Worm (Caenorhabditis elegans) whole organism, late embryonic: ENCODE measurements around the gene smut-1.

ENCODE experiments used
- C38D4.7 ChIP-seq: fragments of 200-800 bp; sonication (Bioruptor generic); optimal IDR thresholded peaks from 2 replicates; lab custom pipeline; 2018; ENCODE audit warnings: mild to moderate bottlenecking, missing genetic modification characterization, moderate library complexity, missing compliant biosample characterization
- K09A11.1 ChIP-seq: sonication (generic microtip); optimal IDR thresholded peaks from 2 replicates; lab custom pipeline; 2017; ENCODE audit warnings: antibody characterized with exemption, mild to moderate bottlenecking, missing genetic modification characterization, missing compliant biosample characterization; ENCODE audit not compliant: insufficient read depth
- Y22D7AL.16 ChIP-seq: sonication (generic microtip); optimal IDR thresholded peaks from 2 replicates; lab custom pipeline; 2016; ENCODE audit warnings: missing genetic modification characterization, missing compliant biosample characterization
- ahr-1 ChIP-seq: sonication (generic microtip); optimal IDR thresholded peaks from 2 replicates; lab custom pipeline; 2016; ENCODE audit warnings: missing genetic modification characterization, missing compliant biosample characterization
- ceh-19 ChIP-seq: fragments of 200-800 bp; sonication (Bioruptor generic); optimal IDR thresholded peaks from 2 replicates; lab custom pipeline; 2018; ENCODE audit warnings: mild to moderate bottlenecking, missing genetic modification characterization, missing compliant biosample characterization
- ceh-2 ChIP-seq: sonication (generic microtip); optimal IDR thresholded peaks from 2 replicates; lab custom pipeline; 2016; ENCODE audit warnings: missing genotype, missing genetic modification characterization, missing compliant biosample characterization
- ceh-22 ChIP-seq: sonication (generic microtip); optimal IDR thresholded peaks from 2 replicates; lab custom pipeline; 2017; ENCODE audit warnings: missing biosample characterization, missing genetic modification characterization
- ceh-48 ChIP-seq: sonication (generic microtip); optimal IDR thresholded peaks from 2 replicates; lab custom pipeline; 2016; ENCODE audit warnings: missing genetic modification characterization, inconsistent platforms, missing compliant biosample characterization
- ceh-6 ChIP-seq: fragments of 200-800 bp; sonication (Bioruptor generic); optimal IDR thresholded peaks from 2 replicates; lab custom pipeline; 2018; ENCODE audit warnings: mild to moderate bottlenecking, missing genetic modification characterization, missing compliant biosample characterization
- ceh-9 ChIP-seq: sonication (generic microtip); optimal IDR thresholded peaks from 2 replicates; lab custom pipeline; 2016; ENCODE audit warnings: mild to moderate bottlenecking, missing genetic modification characterization, inconsistent platforms, missing compliant biosample characterization
- dmd-4 ChIP-seq: sonication (generic microtip); optimal IDR thresholded peaks from 2 replicates; lab custom pipeline; 2016; ENCODE audit warnings: borderline replicate concordance, missing genetic modification characterization, missing compliant biosample characterization
- eyg-1 ChIP-seq: sonication (generic microtip); optimal IDR thresholded peaks from 2 replicates; lab custom pipeline; 2016; ENCODE audit warnings: missing genotype, missing genetic modification characterization, missing compliant biosample characterization
- fax-1 ChIP-seq: sonication (generic microtip); optimal IDR thresholded peaks from 2 replicates; lab custom pipeline; 2016; ENCODE audit warnings: missing genotype, missing genetic modification characterization, missing compliant biosample characterization
- fkh-6 ChIP-seq: sonication (generic microtip); optimal IDR thresholded peaks from 2 replicates; lab custom pipeline; 2016; ENCODE audit warnings: missing genetic modification characterization, missing compliant biosample characterization
- hlh-13 ChIP-seq: fragments of 200-800 bp; sonication (Bioruptor generic); optimal IDR thresholded peaks from 2 replicates; lab custom pipeline; 2018; ENCODE audit warnings: mild to moderate bottlenecking, missing genetic modification characterization, missing compliant biosample characterization
- lim-6 ChIP-seq: sonication (generic microtip); optimal IDR thresholded peaks from 2 replicates; lab custom pipeline; 2016; ENCODE audit warnings: missing genetic modification characterization, missing compliant biosample characterization
- lin-11 ChIP-seq: fragments of 200-800 bp; sonication (Bioruptor generic); optimal IDR thresholded peaks from 2 replicates; lab custom pipeline; 2018; ENCODE audit warnings: mild to moderate bottlenecking, missing genetic modification characterization, missing compliant biosample characterization
- nfya-1 ChIP-seq: sonication (generic microtip); optimal IDR thresholded peaks from 2 replicates; lab custom pipeline; 2017; ENCODE audit warnings: missing genetic modification characterization, mild to moderate bottlenecking, missing compliant biosample characterization, antibody characterized with exemption, moderate library complexity
- nhr-11 ChIP-seq: fragments of 150-350 bp; optimal IDR thresholded peaks from 2 replicates; lab custom pipeline; 2014; ENCODE audit warnings: missing biosample characterization, missing genetic modification characterization
- nhr-232 ChIP-seq: sonication (generic microtip); optimal IDR thresholded peaks from 2 replicates; lab custom pipeline; 2016; ENCODE audit warnings: missing genetic modification characterization, missing compliant biosample characterization
- odd-2 ChIP-seq: sonication (generic microtip); optimal IDR thresholded peaks from 2 replicates; lab custom pipeline; 2017; ENCODE audit warnings: antibody characterized with exemption, mild to moderate bottlenecking, missing genetic modification characterization, missing compliant biosample characterization
- rnt-1 ChIP-seq: sonication (generic microtip); optimal IDR thresholded peaks from 2 replicates; lab custom pipeline; 2016; ENCODE audit warnings: missing genetic modification characterization, missing compliant biosample characterization
- sdc-2 ChIP-seq: sonication (generic microtip); optimal IDR thresholded peaks from 2 replicates; lab custom pipeline; 2016; ENCODE audit warnings: missing genotype, missing genetic modification characterization, missing compliant biosample characterization
- sox-4 ChIP-seq: sonication (generic microtip); optimal IDR thresholded peaks from 2 replicates; lab custom pipeline; 2017; ENCODE audit warnings: mild to moderate bottlenecking, missing genetic modification characterization, inconsistent platforms, missing compliant biosample characterization
- syd-9 ChIP-seq: sonication (generic microtip); optimal IDR thresholded peaks from 2 replicates; lab custom pipeline; 2016; ENCODE audit warnings: mild to moderate bottlenecking, missing genetic modification characterization, moderate library complexity, missing compliant biosample characterization
- ttx-3 ChIP-seq: sonication (generic microtip); optimal IDR thresholded peaks from 2 replicates; lab custom pipeline; 2016; ENCODE audit warnings: missing genetic modification reagents, missing genetic modification characterization, missing compliant biosample characterization
- unc-3 ChIP-seq, 2 experiments: fragments of 200-800 bp in 1 of 2; sonication (Bioruptor generic) in 1 of 2; sonication (generic microtip) in 1 of 2; conservative IDR thresholded peaks in 1 of 2; optimal IDR thresholded peaks in 1 of 2; 2 replicates each; pipeline versions ENCODE4 v1.3.6 to Lab custom; 2016 to 2022; ENCODE audit warnings: missing compliant biosample characterization in 2 of 2, missing genetic modification characterization in 2 of 2, missing genetic modification reagents in 1 of 2
- unc-42 ChIP-seq: sonication (generic microtip); optimal IDR thresholded peaks from 2 replicates; lab custom pipeline; 2016; ENCODE audit warnings: missing genotype, missing genetic modification characterization, missing compliant biosample characterization
- ztf-16 ChIP-seq: sonication (generic microtip); optimal IDR thresholded peaks from 2 replicates; lab custom pipeline; 2017; ENCODE audit warnings: missing genetic modification characterization, missing compliant biosample characterization

smut-1 gene

DNA sequence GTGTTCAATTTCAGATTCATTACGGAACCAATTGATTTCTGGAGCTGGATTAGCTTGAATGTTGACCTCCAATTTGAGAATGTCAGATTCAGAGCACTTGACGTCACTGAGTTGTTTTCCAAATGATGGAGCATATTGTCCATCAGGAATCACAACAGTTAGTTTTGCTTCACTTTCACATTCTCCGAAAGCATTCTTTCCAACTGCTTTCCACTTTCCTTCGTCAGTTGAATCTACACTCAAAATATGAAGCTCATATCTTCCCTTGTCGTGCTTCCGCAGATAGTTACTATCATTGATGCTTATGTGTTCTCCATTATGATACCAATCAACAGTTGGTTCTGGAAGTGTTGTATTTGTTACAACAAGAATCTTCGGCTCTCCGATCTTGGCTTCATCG, 31.4 kb downstream of the smut-1 start:
- TF ChIP-seq ztf-16 (tag; lab: Kevin White, UChicago) (no peak), unc-3 (GFP tag; conservative IDR thresholded peaks at IDR 0.05; lab: Robert Waterston, UW) (no peak), unc-3 (tag; optimal IDR thresholded peaks at IDR 0.05; lab: Kevin White, UChicago) (no peak), nfya-1 (tag; lab: Kevin White, UChicago) (no peak), ceh-9 (no peak), ceh-6 (GFP tag; lab: Kevin White, UChicago) (no peak), ceh-48 (tag; lab: Kevin White, UChicago) (no peak), sox-4 (tag; lab: Kevin White, UChicago) (no peak), nhr-232 (no peak)

DNA sequence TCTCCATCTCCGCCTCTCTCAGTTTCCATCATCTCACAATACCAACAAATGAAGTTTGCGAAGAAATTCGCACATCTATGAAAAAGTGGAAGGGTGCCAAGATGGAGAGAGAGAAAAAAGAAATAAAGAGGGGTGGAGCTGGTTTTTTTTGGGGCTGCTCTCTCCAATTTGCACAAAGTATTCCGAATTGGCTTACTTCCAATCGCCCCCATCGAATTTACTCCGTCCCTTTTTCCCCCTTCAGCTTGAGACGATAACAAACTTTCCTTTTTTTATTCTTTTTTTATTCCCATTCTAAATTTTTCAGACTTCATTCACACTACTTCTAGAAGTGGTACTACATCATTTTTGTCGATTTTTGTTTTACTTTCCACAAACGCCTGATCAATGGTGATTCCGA, 34.2 kb downstream of the smut-1 start, which contains the start of gene exp-2:
TSS of gene exp-2 (plus strand) at position 301 of the 400 bp plus-strand sequence.
- TF ChIP-seq K09A11.1 (tag; lab: Kevin White, UChicago), result no peak
- TF ChIP-seq C38D4.7 (GFP tag; lab: Kevin White, UChicago), result no peak
- no peak for TF ChIP-seq fax-1 (tag; lab: Kevin White, UChicago)
- no peak for TF ChIP-seq ttx-3 (tag; lab: Kevin White, UChicago)
- TF ChIP-seq Y22D7AL.16, result no peak
- TF ChIP-seq nfya-1 (tag; lab: Kevin White, UChicago), result no peak
- TF ChIP-seq odd-2 (tag; lab: Kevin White, UChicago), result no peak
- no peak for TF ChIP-seq nhr-11 (tag; lab: Kevin White, UChicago)

DNA sequence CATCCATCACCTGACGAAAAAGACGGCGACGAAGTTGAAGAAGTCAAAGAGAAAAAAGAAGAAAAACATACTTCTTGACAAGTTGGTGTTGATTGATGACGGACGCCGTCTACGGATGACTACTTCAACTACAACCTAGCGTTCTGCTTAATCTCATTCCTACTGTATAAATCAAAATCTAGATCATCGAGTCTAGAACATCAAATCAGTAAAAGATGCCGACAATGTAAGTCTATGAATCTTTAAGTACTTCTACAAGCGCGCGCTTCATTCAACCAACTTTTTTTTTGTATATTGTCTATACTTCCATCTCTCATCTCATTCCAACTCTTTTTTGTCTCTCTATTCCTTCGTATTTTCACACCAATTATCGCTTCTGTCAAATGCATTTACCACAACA, 38.5 kb downstream of the smut-1 start:
- TF ChIP-seq syd-9, result no peak
- TF ChIP-seq Y22D7AL.16, result no peak
- no peak for TF ChIP-seq fkh-6 (tag; lab: Kevin White, UChicago)
- no peak for TF ChIP-seq lim-6 (tag; lab: Kevin White, UChicago)
- no peak for TF ChIP-seq nfya-1 (tag; lab: Kevin White, UChicago)
- TF ChIP-seq hlh-13 (GFP tag; lab: Kevin White, UChicago), result no peak
- TF ChIP-seq ahr-1, result no peak
- TF ChIP-seq sdc-2 (tag; lab: Kevin White, UChicago), result no peak
- TF ChIP-seq unc-3 (GFP tag; conservative IDR thresholded peaks at IDR 0.05; lab: Robert Waterston, UW), result no peak
- TF ChIP-seq unc-3 (tag; optimal IDR thresholded peaks at IDR 0.05; lab: Kevin White, UChicago), result no peak
- no peak for TF ChIP-seq fax-1 (tag; lab: Kevin White, UChicago)
- TF ChIP-seq ceh-6 (GFP tag; lab: Kevin White, UChicago), result no peak
- TF ChIP-seq ceh-19 (GFP tag; lab: Kevin White, UChicago), result no peak
- no peak for TF ChIP-seq ceh-22 (tag; lab: Kevin White, UChicago)
- no peak for TF ChIP-seq dmd-4 (tag; lab: Kevin White, UChicago)
- no peak for TF ChIP-seq rnt-1 (tag; lab: Kevin White, UChicago)

DNA sequence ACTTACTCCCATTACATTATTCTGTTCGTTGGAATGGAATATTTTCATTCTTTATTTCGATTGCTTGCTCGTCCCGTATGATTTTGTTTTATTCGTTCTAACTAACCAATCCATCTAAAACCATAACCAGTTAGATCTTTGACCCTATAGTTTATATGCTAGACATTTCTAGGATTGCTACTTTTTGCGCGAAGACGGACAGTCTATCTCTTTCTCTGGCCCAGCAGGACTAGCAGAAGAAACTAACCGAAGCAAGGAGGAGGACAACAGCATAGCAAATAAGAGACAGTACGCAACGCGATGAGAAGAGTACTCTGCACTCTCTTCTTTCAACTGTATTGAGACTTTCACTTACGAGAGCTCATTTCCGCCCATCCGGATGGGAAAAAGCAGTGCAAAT, 41.3 kb downstream of the smut-1 start:
- TF ChIP-seq lin-11 (no peak), ceh-2 (no peak), eyg-1 (tag; lab: Kevin White, UChicago) (no peak), unc-42 (tag; lab: Kevin White, UChicago) (no peak)
